Fruit fly (Drosophila melanogaster) whole organism, embryonic: Measurements from ENCODE around the gene UQCR-6.4L.
A peak's percentile ranks its signal among the peaks of the same experiment; 100 is the strongest.

ENCODE experiments used
- Antp ChIP-seq: fragments of 200-800 bp; sonication (Bioruptor generic); optimal IDR thresholded peaks from 3 replicates; lab custom pipeline; 2016; ENCODE audit warnings: missing biosample characterization, missing genetic modification characterization
- BEAF-32 ChIP-seq: fragments of 200-800 bp; sonication (Bioruptor generic); optimal IDR thresholded peaks from 3 replicates; lab custom pipeline; 2017; ENCODE audit warnings: missing biosample characterization, missing genetic modification characterization, mild to moderate bottlenecking, moderate library complexity, missing genetic modification reagents
- CG10209 ChIP-seq: fragments of 200-800 bp; sonication (Bioruptor generic); optimal IDR thresholded peaks from 3 replicates; lab custom pipeline; 2017; ENCODE audit warnings: missing biosample characterization, mild to moderate bottlenecking, missing genetic modification characterization, missing genetic modification reagents
- CG10267 ChIP-seq: fragments of 200-800 bp; sonication (Bioruptor generic); optimal IDR thresholded peaks from 2 replicates; lab custom pipeline; 2018; ENCODE audit warnings: missing biosample characterization, mild to moderate bottlenecking, missing genetic modification characterization, moderate library complexity
- CG10543 ChIP-seq: fragments of 200-800 bp; sonication (Bioruptor generic); optimal IDR thresholded peaks from 3 replicates; lab custom pipeline; 2017; ENCODE audit warnings: missing biosample characterization, mild to moderate bottlenecking, missing genetic modification characterization, moderate library complexity
- CG12071 ChIP-seq: fragments of 200-800 bp; sonication (Bioruptor generic); optimal IDR thresholded peaks from 3 replicates; lab custom pipeline; 2018; ENCODE audit warnings: missing biosample characterization, mild to moderate bottlenecking, missing genetic modification characterization
- CG12155 ChIP-seq: fragments of 200-800 bp; sonication (Bioruptor generic); optimal IDR thresholded peaks from 3 replicates; lab custom pipeline; 2016; ENCODE audit warnings: missing biosample characterization, missing genetic modification characterization
- CG12659 ChIP-seq: fragments of 200-800 bp; sonication (Bioruptor generic); optimal IDR thresholded peaks from 3 replicates; lab custom pipeline; 2017; ENCODE audit warnings: mild to moderate bottlenecking, missing biosample characterization, missing genetic modification reagents, missing genetic modification characterization
- CG13894 ChIP-seq: fragments of 200-800 bp; sonication (Bioruptor generic); optimal IDR thresholded peaks from 3 replicates; lab custom pipeline; 2018; ENCODE audit warnings: missing biosample characterization, mild to moderate bottlenecking, missing genetic modification characterization, moderate library complexity
- CG15696 ChIP-seq: fragments of 200-800 bp; sonication (Bioruptor generic); optimal IDR thresholded peaks from 2 replicates; lab custom pipeline; 2019; ENCODE audit warnings: missing biosample characterization, mild to moderate bottlenecking, missing genetic modification characterization, moderate library complexity
- CG17829 ChIP-seq: fragments of 200-800 bp; optimal IDR thresholded peaks from 2 replicates; lab custom pipeline; 2019; ENCODE audit warnings: missing biosample characterization, mild to moderate bottlenecking, missing genetic modification characterization, moderate library complexity
- CG18599 ChIP-seq: fragments of 200-800 bp; sonication (Bioruptor generic); optimal IDR thresholded peaks from 3 replicates; lab custom pipeline; 2017; ENCODE audit warnings: missing biosample characterization, missing genetic modification characterization, mild to moderate bottlenecking, moderate library complexity, missing genetic modification reagents
- CG18764 ChIP-seq: fragments of 200-800 bp; sonication (Bioruptor generic); optimal IDR thresholded peaks from 3 replicates; lab custom pipeline; 2016; ENCODE audit warnings: missing biosample characterization, missing genetic modification characterization
- CG2120 ChIP-seq: fragments of 200-800 bp; sonication (Bioruptor generic); optimal IDR thresholded peaks from 3 replicates; lab custom pipeline; 2016; ENCODE audit warnings: missing biosample characterization, missing genetic modification characterization
- CG2678 ChIP-seq: fragments of 200-800 bp; sonication (Bioruptor generic); optimal IDR thresholded peaks from 3 replicates; lab custom pipeline; 2019; ENCODE audit warnings: missing biosample characterization, mild to moderate bottlenecking, missing genetic modification characterization, moderate library complexity
- CG2712 ChIP-seq: fragments of 200-800 bp; optimal IDR thresholded peaks from 3 replicates; lab custom pipeline; 2019; ENCODE audit warnings: missing biosample characterization, mild to moderate bottlenecking, missing genetic modification characterization, moderate library complexity
- CG30020 ChIP-seq: fragments of 200-800 bp; optimal IDR thresholded peaks from 2 replicates; lab custom pipeline; 2019; ENCODE audit warnings: missing biosample characterization, mild to moderate bottlenecking, missing genetic modification characterization, moderate library complexity
- CG30403 ChIP-seq: fragments of 200-800 bp; sonication (Bioruptor generic); optimal IDR thresholded peaks from 3 replicates; lab custom pipeline; 2016; ENCODE audit warnings: missing biosample characterization, missing genetic modification characterization
- CG3281 ChIP-seq: fragments of 200-800 bp; sonication (Bioruptor generic); optimal IDR thresholded peaks from 3 replicates; lab custom pipeline; 2017; ENCODE audit warnings: missing biosample characterization, mild to moderate bottlenecking, missing genetic modification characterization
- CG4328 ChIP-seq: fragments of 200-800 bp; sonication (Bioruptor generic); optimal IDR thresholded peaks from 3 replicates; lab custom pipeline; 2017; ENCODE audit warnings: missing biosample characterization, missing genetic modification reagents, missing genetic modification characterization
- CG7928 ChIP-seq: fragments of 200-800 bp; sonication (Bioruptor generic); optimal IDR thresholded peaks from 2 replicates; lab custom pipeline; 2017; ENCODE audit warnings: missing biosample characterization, mild to moderate bottlenecking, missing genetic modification characterization
- CG8924 ChIP-seq: fragments of 200-800 bp; optimal IDR thresholded peaks from 3 replicates; lab custom pipeline; 2019; ENCODE audit warnings: missing biosample characterization, mild to moderate bottlenecking, missing genetic modification characterization, moderate library complexity
- CG9727 ChIP-seq: fragments of 200-800 bp; sonication (Bioruptor generic); optimal IDR thresholded peaks from 3 replicates; lab custom pipeline; 2017; ENCODE audit warnings: missing biosample characterization, mild to moderate bottlenecking, missing genetic modification characterization
- CG9817 ChIP-seq: fragments of 200-800 bp; sonication (Bioruptor generic); optimal IDR thresholded peaks from 2 replicates; lab custom pipeline; 2018; ENCODE audit warnings: missing biosample characterization, mild to moderate bottlenecking, missing genetic modification characterization, moderate library complexity
- Dad ChIP-seq: fragments of 200-800 bp; sonication (Bioruptor generic); optimal IDR thresholded peaks from 3 replicates; lab custom pipeline; 2016; ENCODE audit warnings: missing biosample characterization, missing genetic modification characterization
- Hmr ChIP-seq: fragments of 200-800 bp; sonication (Bioruptor generic); optimal IDR thresholded peaks from 3 replicates; lab custom pipeline; 2017; ENCODE audit warnings: mild to moderate bottlenecking, missing biosample characterization, missing genetic modification reagents, missing genetic modification characterization
- Hr78 ChIP-seq, 2 experiments: fragments of 200-800 bp in 1 of 2; fragments of >200 bp in 1 of 2; sonication (Bioruptor generic) in 1 of 2; optimal IDR thresholded peaks; 2 replicates each; lab custom pipeline; 2017 to 2019; ENCODE audit warnings: missing biosample characterization in 2 of 2, missing genetic modification characterization in 2 of 2, mild to moderate bottlenecking in 1 of 2, moderate library complexity in 1 of 2
- Nf-YC ChIP-seq: fragments of 200-800 bp; optimal IDR thresholded peaks from 3 replicates; lab custom pipeline; 2019; ENCODE audit warnings: missing biosample characterization, mild to moderate bottlenecking, missing genetic modification characterization, moderate library complexity
- Optix ChIP-seq: fragments of 200-800 bp; sonication (Bioruptor generic); IDR thresholded peaks from 3 replicates; pipeline ENCODE4 v1.3.6; 2022; ENCODE audit warnings: missing biosample characterization, missing genetic modification characterization
- Pdp1 ChIP-seq, 2 experiments: fragments of 200-800 bp; sonication (Bioruptor generic); optimal IDR thresholded peaks; 3 replicates each; lab custom pipeline; 2016; ENCODE audit warnings: missing biosample characterization in 2 of 2, missing genetic modification characterization in 2 of 2, mild to moderate bottlenecking in 1 of 2, moderate library complexity in 1 of 2
- Sox100B ChIP-seq: fragments of 200-800 bp; sonication (Bioruptor generic); optimal IDR thresholded peaks from 3 replicates; lab custom pipeline; 2018; ENCODE audit warnings: missing biosample characterization, mild to moderate bottlenecking, missing genetic modification characterization
- Sry-β ChIP-seq: fragments of 200-800 bp; sonication (Bioruptor generic); optimal IDR thresholded peaks from 2 replicates; lab custom pipeline; 2018; ENCODE audit warnings: missing biosample characterization, mild to moderate bottlenecking, missing genetic modification characterization, moderate library complexity
- Sry-δ ChIP-seq: fragments of 200-800 bp; sonication (Bioruptor generic); optimal IDR thresholded peaks from 2 replicates; lab custom pipeline; 2016; ENCODE audit warnings: missing biosample characterization, missing genetic modification characterization
- Vsx1 ChIP-seq: fragments of 200-800 bp; sonication (Bioruptor generic); optimal IDR thresholded peaks from 2 replicates; lab custom pipeline; 2017; ENCODE audit warnings: missing biosample characterization, mild to moderate bottlenecking, missing genetic modification characterization, missing genetic modification reagents
- YL-1 ChIP-seq: fragments of 200-800 bp; sonication (Bioruptor generic); optimal IDR thresholded peaks from 3 replicates; lab custom pipeline; 2017; ENCODE audit warnings: missing biosample characterization, mild to moderate bottlenecking, missing genetic modification characterization
- ash1 ChIP-seq: fragments of 200-800 bp; sonication (Bioruptor generic); optimal IDR thresholded peaks from 2 replicates; lab custom pipeline; 2018; ENCODE audit warnings: missing biosample characterization, mild to moderate bottlenecking, missing genetic modification characterization
- az2 ChIP-seq: fragments of 200-800 bp; sonication (Bioruptor generic); optimal IDR thresholded peaks from 3 replicates; lab custom pipeline; 2016; ENCODE audit warnings: missing biosample characterization, missing genetic modification characterization
- bcd ChIP-seq: fragments of 200-800 bp; sonication (Bioruptor generic); optimal IDR thresholded peaks from 2 replicates; lab custom pipeline; 2017; ENCODE audit warnings: missing biosample characterization, mild to moderate bottlenecking, missing genetic modification characterization
- dm ChIP-seq: fragments of 200-800 bp; sonication (Bioruptor generic); optimal IDR thresholded peaks from 3 replicates; lab custom pipeline; 2016; ENCODE audit warnings: missing biosample characterization, missing genetic modification characterization
- dpn ChIP-seq, 2 experiments: fragments of 200-800 bp; sonication (Bioruptor generic); optimal IDR thresholded peaks; 3 replicates each; lab custom pipeline; 2016; ENCODE audit warnings: missing biosample characterization in 2 of 2, missing genetic modification characterization in 2 of 2
- fu2 ChIP-seq: fragments of 200-800 bp; sonication (Bioruptor generic); optimal IDR thresholded peaks from 2 replicates; lab custom pipeline; 2016; ENCODE audit warnings: missing biosample characterization, missing genetic modification characterization
- grau ChIP-seq: fragments of 200-800 bp; optimal IDR thresholded peaks from 3 replicates; lab custom pipeline; 2019; ENCODE audit warnings: missing biosample characterization, mild to moderate bottlenecking, missing genetic modification characterization, moderate library complexity
- lola ChIP-seq, 3 experiments: fragments of >200 bp in 2 of 3; fragments of 200-800 bp in 1 of 3; sonication (Bioruptor generic) in 1 of 3; optimal IDR thresholded peaks; 2 replicates each; lab custom pipeline; 2017 to 2019; ENCODE audit warnings: missing biosample characterization in 3 of 3, missing genetic modification characterization in 3 of 3, mild to moderate bottlenecking in 1 of 3, moderate library complexity in 1 of 3
- peb ChIP-seq: fragments of 200-800 bp; sonication (Bioruptor generic); IDR thresholded peaks from 2 replicates; pipeline ENCODE4 v1.3.6; 2022; ENCODE audit warnings: missing biosample characterization, missing genetic modification characterization
- pnt ChIP-seq: fragments of 200-800 bp; sonication (Bioruptor generic); optimal IDR thresholded peaks from 3 replicates; lab custom pipeline; 2016; ENCODE audit warnings: missing biosample characterization, missing genetic modification characterization
- pzg ChIP-seq: fragments of 200-800 bp; sonication (Bioruptor generic); optimal IDR thresholded peaks from 3 replicates; lab custom pipeline; 2018; ENCODE audit warnings: missing biosample characterization, mild to moderate bottlenecking, missing genetic modification characterization, moderate library complexity
- sc ChIP-seq, 3 experiments: fragments of >200 bp in 2 of 3; fragments of 200-800 bp in 1 of 3; sonication (Bioruptor generic) in 1 of 3; optimal IDR thresholded peaks; 2 replicates in 2 of 3; 3 replicates in 1 of 3; lab custom pipeline; 2017; ENCODE audit warnings: mild to moderate bottlenecking in 1 of 3, missing biosample characterization in 1 of 3, missing genetic modification characterization in 1 of 3, missing genetic modification reagents in 1 of 3
- sens ChIP-seq: fragments of 200-800 bp; sonication (Bioruptor generic); peaks from one replicate; lab custom pipeline; 2016; ENCODE audit warnings: missing biosample characterization, missing genetic modification characterization
- slp2 ChIP-seq: fragments of 200-800 bp; sonication (Bioruptor generic); optimal IDR thresholded peaks from 2 replicates; lab custom pipeline; 2016; ENCODE audit warnings: missing biosample characterization, missing genetic modification characterization

UQCR-6.4L gene

dm6 chr3L:16602736-16603144 lies 36.2 kb downstream of the UQCR-6.4L start, which contains the start of gene Arts (continued):
- TF ChIP-seq CG3281 (GFP tag; lab: Kevin White, UChicago) (peak; percentile 43), Dad (GFP tag; lab: Kevin White, UChicago) (no peak), fu2 (GFP tag; lab: Kevin White, UChicago) (no peak), CG15696 (peak; percentile 32), CG10267 (tag; lab: Kevin White, UChicago) (peak; percentile 28), CG18599 (peak; percentile 44), slp2 (no peak), pzg (GFP tag; lab: Kevin White, UChicago) (peak; percentile 32), Sry-δ (GFP tag; lab: Kevin White, UChicago) (peak; percentile 11), CG18764 (GFP tag; lab: Kevin White, UChicago) (peak; percentile 44), dm (GFP tag; lab: Kevin White, UChicago) (peak; percentile 71), CG4328 (peak; percentile 26), CG12155 (GFP tag; lab: Kevin White, UChicago) (peak; percentile 57), CG7928 (GFP tag; lab: Kevin White, UChicago) (peak; percentile 89), sens (GFP tag; lab: Kevin White, UChicago) (peak; percentile 66), Sox100B (peak; percentile 34), CG10209 (GFP tag; lab: Kevin White, UChicago) (peak; percentile 11), BEAF-32 (peak; percentile 31), CG2120 (GFP tag; lab: Kevin White, UChicago) (peak; percentile 46), lola (GFP tag; optimal IDR thresholded peaks at IDR 0.05; lab: Kevin White, UChicago) (peak in 1 of 3 experiments; percentile 45), Optix (no peak), CG10543 (GFP tag; lab: Kevin White, UChicago) (peak; percentile 56), ash1 (GFP tag; lab: Kevin White, UChicago) (no peak), CG9727 (GFP tag; lab: Kevin White, UChicago) (peak; percentile 49), sc (optimal IDR thresholded peaks at IDR 0.05; lab: Kevin White, UChicago) (no peak), sc (GFP tag; optimal IDR thresholded peaks at IDR 0.05; lab: Kevin White, UChicago) (no peak), dpn (GFP tag; optimal IDR thresholded peaks at IDR 0.05; lab: Kevin White, UChicago) (peak in 1 of 2 experiments; percentile 7), bcd (GFP tag; lab: Kevin White, UChicago) (peak; percentile 9), Pdp1 (GFP tag; optimal IDR thresholded peaks at IDR 0.05; lab: Kevin White, UChicago) (peak in 1 of 2 experiments; percentile 60), Hr78 (GFP tag; optimal IDR thresholded peaks at IDR 0.05; lab: Kevin White, UChicago) (no peak), Hmr (peak; percentile 9), Nf-YC (peak; percentile 40), pnt (no peak), CG13894 (peak; percentile 25), YL-1 (GFP tag; lab: Kevin White, UChicago) (peak; percentile 17), CG2712 (tag; lab: Kevin White, UChicago) (peak; percentile 47), CG12659 (peak; percentile 73), grau (peak; percentile 30), CG30020 (peak; percentile 32), Sry-β (no peak), Vsx1 (GFP tag; lab: Kevin White, UChicago) (peak; percentile 91), peb (no peak), az2 (GFP tag; lab: Kevin White, UChicago) (peak; percentile 2), CG2678 (tag; lab: Kevin White, UChicago) (peak; percentile 47), CG12071 (GFP tag; lab: Kevin White, UChicago) (no peak), CG9817 (peak; percentile 39), CG17829 (tag; lab: Kevin White, UChicago) (peak; percentile 24), CG8924 (tag; lab: Kevin White, UChicago) (peak; percentile 20), CG30403 (GFP tag; lab: Kevin White, UChicago) (peak; percentile 20), Antp (GFP tag; lab: Kevin White, UChicago) (no peak)
